Fruit fly (Drosophila melanogaster): ENCODE data around the gene CG4611.
A peak's percentile ranks its signal among the peaks of the same experiment; 100 is the strongest.

CG4611 gene

dm6 chr3L:5131245-5131644 is 4.9 kb upstream of the CG4611 start, which contains the start of gene CG15212:
Gene CG15212, plus strand, starts transcription at chr3L:5131545.
- TF ChIP-seq Eip78C (GFP tag) = peak; percentile 15
- TF ChIP-seq Lpt (GFP tag; optimal IDR thresholded peaks at IDR 0.05) = no peak

dm6 chr3L:5132966-5133365 is 3.2 kb upstream of the CG4611 start, which contains the start of gene CG15213:
Gene CG15213, minus strand, starts transcription at chr3L:5133220.
- no peak for TF ChIP-seq CG4318 (GFP tag; optimal IDR thresholded peaks at IDR 0.05)
- no peak for TF ChIP-seq CG3919 (GFP tag; optimal IDR thresholded peaks at IDR 0.05)
- TF ChIP-seq spab (GFP tag; optimal IDR thresholded peaks at IDR 0.05) = no peak
- TF ChIP-seq Eip93F (GFP tag; optimal IDR thresholded peaks at IDR 0.05) = no peak
- TF ChIP-seq Eip78C (GFP tag) = peak; percentile 2
- TF ChIP-seq CG7368 (GFP tag; optimal IDR thresholded peaks at IDR 0.05) = no peak
- TF ChIP-seq CG11762 (GFP tag; optimal IDR thresholded peaks at IDR 0.05; ENCODE audit: insufficient read depth) = no peak
- no peak for TF ChIP-seq CG3032 (tag; optimal IDR thresholded peaks at IDR 0.05)
- no peak for TF ChIP-seq CG8632 (GFP tag; optimal IDR thresholded peaks at IDR 0.05)
- peak; percentile 13 to 47 for TF ChIP-seq ss (GFP tag; optimal IDR thresholded peaks at IDR 0.05)
- no peak for TF ChIP-seq Gug (GFP tag; IDR thresholded peaks at IDR 0.05)
- TF ChIP-seq CG6163 (GFP tag; IDR thresholded peaks at IDR 0.05) = 0 out of 3 replicates have a peak, but pooled peaks have one; percentile 16

dm6 chr3L:5133704-5134430 is 2.3 kb upstream of the CG4611 start, which contains the start of gene Yod1:
Gene Yod1, plus strand, starts transcription at chr3L:5133871.
- no peak for TF ChIP-seq CG10631 (GFP tag; optimal IDR thresholded peaks at IDR 0.05)
- TF ChIP-seq Eip78C (GFP tag) = peak; percentile 54
- no peak for TF ChIP-seq CG3032 (tag; optimal IDR thresholded peaks at IDR 0.05)
- TF ChIP-seq svp (GFP tag) = peak; percentile 94
- peak; percentile 10 for TF ChIP-seq Sox14 (GFP tag; optimal IDR thresholded peaks at IDR 0.05)
- TF ChIP-seq fkh (GFP tag; optimal IDR thresholded peaks at IDR 0.05) = peak; percentile 65
- no peak for TF ChIP-seq ss (GFP tag; optimal IDR thresholded peaks at IDR 0.05)
- peak; percentile 23 for TF ChIP-seq Smox (GFP tag; optimal IDR thresholded peaks at IDR 0.05)
- peak; percentile 32 for TF ChIP-seq dsx (GFP tag; optimal IDR thresholded peaks at IDR 0.05; ENCODE audit: poor library complexity, severe bottlenecking)

dm6 chr3L:5139312-5139711 is 3.1 kb downstream of the CG4611 start, which contains the start of the genes Tcs5 and CHMP2B:
Gene Tcs5, minus strand, starts transcription at chr3L:5139395.
Gene CHMP2B, plus strand, starts transcription at chr3L:5139619.
- TF ChIP-seq CG3032 (tag; optimal IDR thresholded peaks at IDR 0.05) = peak; percentile 100
- peak; percentile 100 for TF ChIP-seq CG11762 (GFP tag; optimal IDR thresholded peaks at IDR 0.05; ENCODE audit: insufficient read depth)
- peak; percentile 100 for TF ChIP-seq CG6792 (GFP tag; optimal IDR thresholded peaks at IDR 0.05)
- TF ChIP-seq CG6276 (GFP tag; optimal IDR thresholded peaks at IDR 0.05) = peak; percentile 99
- peak; percentile 99 for TF ChIP-seq Hr38 (GFP tag; optimal IDR thresholded peaks at IDR 0.05)
- peak; percentile 100 for TF ChIP-seq CG3919 (GFP tag; optimal IDR thresholded peaks at IDR 0.05)
- peak; percentile 100 for TF ChIP-seq Hr4 (GFP tag; optimal IDR thresholded peaks at IDR 0.05)
- peak; percentile 100 for TF ChIP-seq CG11902 (GFP tag; optimal IDR thresholded peaks at IDR 0.05)
- TF ChIP-seq CG8319 (GFP tag; optimal IDR thresholded peaks at IDR 0.05) = peak; percentile 100
- peak; percentile 100 for TF ChIP-seq net (GFP tag; optimal IDR thresholded peaks at IDR 0.05)
- peak; percentile 100 for TF ChIP-seq Sox14 (GFP tag; optimal IDR thresholded peaks at IDR 0.05)
- peak; percentile 99 for TF ChIP-seq CG7368 (GFP tag; optimal IDR thresholded peaks at IDR 0.05)
- TF ChIP-seq CG11294 (GFP tag; IDR thresholded peaks at IDR 0.05) = peak; percentile 100
- peak; percentile 100 for TF ChIP-seq salr (GFP tag; optimal IDR thresholded peaks at IDR 0.05)
- TF ChIP-seq Ets96B (tag; optimal IDR thresholded peaks at IDR 0.05) = peak; percentile 100
- TF ChIP-seq Blimp-1 (GFP tag; optimal IDR thresholded peaks at IDR 0.05) = peak; percentile 98
- TF ChIP-seq ss (GFP tag; optimal IDR thresholded peaks at IDR 0.05) = peak; percentile 82 to 99
- peak; percentile 100 for TF ChIP-seq dac (GFP tag; optimal IDR thresholded peaks at IDR 0.05)
- peak; percentile 100 for TF ChIP-seq CG6163 (GFP tag; IDR thresholded peaks at IDR 0.05)
- TF ChIP-seq pdm3 (GFP tag; optimal IDR thresholded peaks at IDR 0.05) = peak; percentile 100
- TF ChIP-seq Hr39 (GFP tag; optimal IDR thresholded peaks at IDR 0.05) = peak; percentile 100
- TF ChIP-seq topi (GFP tag; optimal IDR thresholded peaks at IDR 0.05) = peak; percentile 100
- peak; percentile 98 for TF ChIP-seq Eip78C (GFP tag)
- peak; percentile 100 for TF ChIP-seq CG10631 (GFP tag; optimal IDR thresholded peaks at IDR 0.05)
- peak; percentile 98 for TF ChIP-seq svp (GFP tag)
- peak; percentile 100 for TF ChIP-seq acj6 (GFP tag; optimal IDR thresholded peaks at IDR 0.05)
- TF ChIP-seq Eip93F (GFP tag; optimal IDR thresholded peaks at IDR 0.05) = peak; percentile 99
- peak; percentile 99 for TF ChIP-seq CG15336 (GFP tag; IDR thresholded peaks at IDR 0.05)
- peak; percentile 100 for TF ChIP-seq esn (GFP tag; optimal IDR thresholded peaks at IDR 0.05)
- TF ChIP-seq CG32006 (GFP tag; optimal IDR thresholded peaks at IDR 0.05) = peak; percentile 100
- peak; percentile 100 for TF ChIP-seq OdsH (GFP tag; optimal IDR thresholded peaks at IDR 0.05)
- TF ChIP-seq Gug (GFP tag; IDR thresholded peaks at IDR 0.05) = peak; percentile 100
- peak; percentile 99 for TF ChIP-seq CG9139 (GFP tag; optimal IDR thresholded peaks at IDR 0.05)
- peak; percentile 100 for TF ChIP-seq Sox15 (GFP tag; optimal IDR thresholded peaks at IDR 0.05)
- peak; percentile 100 for TF ChIP-seq Smox (GFP tag; optimal IDR thresholded peaks at IDR 0.05)
